Fruit fly (Drosophila melanogaster) whole organism, embryonic: Measurements from ENCODE around the gene CG13377.

Source experiments
- Adf1 ChIP-seq: fragments of 200-800 bp; sonication (Bioruptor generic); IDR thresholded peaks from 2 replicates; pipeline ENCODE4 v1.3.6; 2022; ENCODE audit warnings: missing biosample characterization, missing genetic modification characterization
- Antp ChIP-seq: fragments of 200-800 bp; sonication (Bioruptor generic); optimal IDR thresholded peaks from 3 replicates; lab custom pipeline; 2016; ENCODE audit warnings: missing biosample characterization, missing genetic modification characterization
- Awh ChIP-seq: fragments of 200-800 bp; sonication (Bioruptor generic); IDR thresholded peaks from 2 replicates; pipeline ENCODE4, ENCODE4 v1.3.6; 2022; ENCODE audit warnings: missing biosample characterization, missing genetic modification characterization
- CG10209 ChIP-seq: fragments of 200-800 bp; sonication (Bioruptor generic); optimal IDR thresholded peaks from 3 replicates; lab custom pipeline; 2017; ENCODE audit warnings: missing biosample characterization, mild to moderate bottlenecking, missing genetic modification characterization, missing genetic modification reagents
- CG10979 ChIP-seq: fragments of 200-800 bp; sonication (Bioruptor generic); optimal IDR thresholded peaks from 2 replicates; lab custom pipeline; 2018; ENCODE audit warnings: missing biosample characterization, mild to moderate bottlenecking, missing genetic modification characterization, moderate library complexity
- CG12155 ChIP-seq: fragments of 200-800 bp; sonication (Bioruptor generic); optimal IDR thresholded peaks from 3 replicates; lab custom pipeline; 2016; ENCODE audit warnings: missing biosample characterization, missing genetic modification characterization
- CG12659 ChIP-seq: fragments of 200-800 bp; sonication (Bioruptor generic); optimal IDR thresholded peaks from 3 replicates; lab custom pipeline; 2017; ENCODE audit warnings: mild to moderate bottlenecking, missing biosample characterization, missing genetic modification reagents, missing genetic modification characterization
- CG13894 ChIP-seq: fragments of 200-800 bp; sonication (Bioruptor generic); optimal IDR thresholded peaks from 3 replicates; lab custom pipeline; 2018; ENCODE audit warnings: missing biosample characterization, mild to moderate bottlenecking, missing genetic modification characterization, moderate library complexity
- CG17568 ChIP-seq: fragments of 200-800 bp; sonication (Bioruptor generic); optimal IDR thresholded peaks from 2 replicates; lab custom pipeline; 2018; ENCODE audit warnings: missing biosample characterization, mild to moderate bottlenecking, missing genetic modification characterization, moderate library complexity
- CG17612 ChIP-seq: fragments of 200-800 bp; sonication (Bioruptor generic); IDR thresholded peaks from 2 replicates; pipeline ENCODE4 v1.3.6; 2022; ENCODE audit warnings: missing biosample characterization, missing genetic modification characterization
- CG34224 ChIP-seq: fragments of 200-800 bp; sonication (Bioruptor generic); IDR thresholded peaks from 3 replicates; pipeline ENCODE4 v1.3.6; 2022; ENCODE audit warnings: missing biosample characterization, missing genetic modification characterization; ENCODE audit not compliant: partially characterized antibody
- CG34422 ChIP-seq: fragments of 200-800 bp; sonication (Bioruptor generic); IDR thresholded peaks from 3 replicates; pipeline ENCODE4 v1.3.6; 2022; ENCODE audit warnings: missing biosample characterization, missing genetic modification characterization
- CG4854 ChIP-seq: fragments of 200-800 bp; sonication (Bioruptor generic); optimal IDR thresholded peaks from 2 replicates; lab custom pipeline; 2016; ENCODE audit warnings: missing biosample characterization, missing genetic modification characterization, inconsistent platforms
- CG7271 ChIP-seq: fragments of 200-800 bp; sonication (Bioruptor generic); optimal IDR thresholded peaks from 2 replicates; lab custom pipeline; 2018; ENCODE audit warnings: missing biosample characterization, mild to moderate bottlenecking, missing genetic modification characterization, moderate library complexity
- CG7357 ChIP-seq: fragments of 200-800 bp; sonication (Bioruptor generic); IDR thresholded peaks from 3 replicates; pipeline ENCODE4 v1.3.6; 2022; ENCODE audit warnings: missing biosample characterization, missing genetic modification characterization
- CG7786 ChIP-seq: fragments of 200-800 bp; sonication (Bioruptor generic); optimal IDR thresholded peaks from 2 replicates; lab custom pipeline; 2016; ENCODE audit warnings: missing biosample characterization, missing genetic modification characterization
- CG9437 ChIP-seq: fragments of 200-800 bp; sonication (Bioruptor generic); optimal IDR thresholded peaks from 2 replicates; lab custom pipeline; 2018; ENCODE audit warnings: missing biosample characterization, mild to moderate bottlenecking, missing genetic modification characterization
- CG9876 ChIP-seq: fragments of 200-800 bp; sonication (Bioruptor generic); optimal IDR thresholded peaks from 2 replicates; lab custom pipeline; 2016; ENCODE audit warnings: missing biosample characterization, missing genetic modification characterization
- Dbx ChIP-seq: fragments of 200-800 bp; sonication (Bioruptor generic); IDR thresholded peaks from 3 replicates; pipeline ENCODE4 v1.3.6; 2022; ENCODE audit warnings: missing biosample characterization, missing genetic modification characterization
- Deaf1 ChIP-seq: fragments of 200-800 bp; optimal IDR thresholded peaks from 3 replicates; lab custom pipeline; 2019; ENCODE audit warnings: missing biosample characterization, mild to moderate bottlenecking, missing genetic modification characterization, moderate library complexity
- GATAe ChIP-seq: fragments of 200-800 bp; sonication (Bioruptor generic); conservative IDR thresholded peaks from 2 replicates; pipeline ENCODE4 v1.3.6; 2022; ENCODE audit warnings: missing biosample characterization, missing genetic modification characterization
- Gsc ChIP-seq: fragments of 200-800 bp; sonication (Bioruptor generic); IDR thresholded peaks from 2 replicates; pipeline ENCODE4 v1.3.6; 2022; ENCODE audit warnings: missing biosample characterization, missing genetic modification characterization
- Jarid2 ChIP-seq: fragments of 200-800 bp; sonication (Bioruptor generic); optimal IDR thresholded peaks from 3 replicates; lab custom pipeline; 2017; ENCODE audit warnings: mild to moderate bottlenecking, missing biosample characterization, missing genetic modification reagents, missing genetic modification characterization
- Lpt ChIP-seq: fragments of >200 bp; optimal IDR thresholded peaks from 2 replicates; lab custom pipeline; 2018; ENCODE audit warnings: missing biosample characterization, missing genetic modification characterization
- MESR4 ChIP-seq: fragments of 200-800 bp; sonication (Bioruptor generic); optimal IDR thresholded peaks from 2 replicates; lab custom pipeline; 2018; ENCODE audit warnings: missing biosample characterization, mild to moderate bottlenecking, missing genetic modification characterization, moderate library complexity
- Scr ChIP-seq: fragments of 200-800 bp; sonication (Bioruptor generic); IDR thresholded peaks from 2 replicates; pipeline ENCODE4 v1.3.6; 2022; ENCODE audit warnings: missing biosample characterization, missing genetic modification characterization; ENCODE audit not compliant: partially characterized antibody
- Sry-δ ChIP-seq: fragments of 200-800 bp; sonication (Bioruptor generic); optimal IDR thresholded peaks from 2 replicates; lab custom pipeline; 2016; ENCODE audit warnings: missing biosample characterization, missing genetic modification characterization
- Stat92E ChIP-seq, 3 experiments: fragments of >200 bp in 2 of 3; fragments of 200-800 bp in 1 of 3; sonication (Bioruptor generic) in 1 of 3; optimal IDR thresholded peaks; 2 replicates each; lab custom pipeline; 2017 to 2019; ENCODE audit warnings: missing biosample characterization in 3 of 3, missing genetic modification characterization in 3 of 3, mild to moderate bottlenecking in 1 of 3, moderate library complexity in 1 of 3
- YL-1 ChIP-seq: fragments of 200-800 bp; sonication (Bioruptor generic); optimal IDR thresholded peaks from 3 replicates; lab custom pipeline; 2017; ENCODE audit warnings: missing biosample characterization, mild to moderate bottlenecking, missing genetic modification characterization
- caup ChIP-seq: fragments of 200-800 bp; sonication (Bioruptor generic); optimal IDR thresholded peaks from 3 replicates; lab custom pipeline; 2017; ENCODE audit warnings: missing biosample characterization, mild to moderate bottlenecking, missing genetic modification characterization, moderate library complexity; ENCODE audit not compliant: severe bottlenecking
- dimm ChIP-seq: fragments of 200-800 bp; sonication (Bioruptor generic); IDR thresholded peaks from 2 replicates; pipeline ENCODE4 v1.3.6; 2022; ENCODE audit warnings: missing biosample characterization, missing genetic modification characterization
- fd96Cb ChIP-seq: fragments of 200-800 bp; sonication (Bioruptor generic); optimal IDR thresholded peaks from 2 replicates; lab custom pipeline; 2018; ENCODE audit warnings: missing biosample characterization, mild to moderate bottlenecking, missing genetic modification characterization, moderate library complexity
- gcm ChIP-seq: fragments of 200-800 bp; sonication (Bioruptor generic); optimal IDR thresholded peaks from 2 replicates; lab custom pipeline; 2019; ENCODE audit warnings: missing biosample characterization, mild to moderate bottlenecking, missing genetic modification characterization, moderate library complexity
- gcm2 ChIP-seq: fragments of 200-800 bp; sonication (Bioruptor generic); optimal IDR thresholded peaks from 2 replicates; lab custom pipeline; 2016; ENCODE audit warnings: missing biosample characterization, missing genetic modification characterization
- gt ChIP-seq: fragments of 200-800 bp; sonication (Bioruptor generic); IDR thresholded peaks from 2 replicates; pipeline ENCODE4 v1.3.6; 2022; ENCODE audit warnings: missing biosample characterization, missing genetic modification characterization
- h ChIP-seq: fragments of >200 bp; optimal IDR thresholded peaks from 2 replicates; lab custom pipeline; 2017
- hbn ChIP-seq: fragments of 200-800 bp; sonication (Bioruptor generic); IDR thresholded peaks from 2 replicates; pipeline ENCODE4 v1.3.6; 2022; ENCODE audit warnings: missing biosample characterization, missing genetic modification characterization; ENCODE audit not compliant: partially characterized antibody
- inv ChIP-seq: fragments of 200-800 bp; sonication (Bioruptor generic); IDR thresholded peaks from 2 replicates; pipeline ENCODE4 v1.3.6; 2022; ENCODE audit warnings: missing biosample characterization, missing genetic modification characterization; ENCODE audit not compliant: partially characterized antibody
- lov ChIP-seq, 2 experiments: fragments of 200-800 bp in 1 of 2; fragments of >200 bp in 1 of 2; sonication (Bioruptor generic) in 1 of 2; IDR thresholded peaks in 1 of 2; optimal IDR thresholded peaks in 1 of 2; 2 replicates in 1 of 2; 3 replicates in 1 of 2; pipeline versions ENCODE4 v1.3.6 to Lab custom; 2017 to 2022; ENCODE audit warnings: missing biosample characterization in 1 of 2, missing genetic modification characterization in 1 of 2
- maf-S ChIP-seq: fragments of 200-800 bp; sonication (Bioruptor generic); optimal IDR thresholded peaks from 2 replicates; lab custom pipeline; 2016; ENCODE audit warnings: missing biosample characterization, missing genetic modification characterization
- nmo ChIP-seq: fragments of 200-800 bp; sonication (Bioruptor generic); optimal IDR thresholded peaks from 2 replicates; lab custom pipeline; 2018; ENCODE audit warnings: missing biosample characterization, mild to moderate bottlenecking, missing genetic modification characterization, moderate library complexity
- onecut ChIP-seq: fragments of 200-800 bp; sonication (Bioruptor generic); IDR thresholded peaks from 2 replicates; pipeline ENCODE4 v1.3.6; 2022; ENCODE audit warnings: missing biosample characterization, missing genetic modification characterization
- pnt ChIP-seq: fragments of 200-800 bp; sonication (Bioruptor generic); optimal IDR thresholded peaks from 3 replicates; lab custom pipeline; 2016; ENCODE audit warnings: missing biosample characterization, missing genetic modification characterization
- rib ChIP-seq: fragments of 200-800 bp; sonication (Bioruptor generic); IDR thresholded peaks from 2 replicates; pipeline ENCODE4 v1.3.6; 2022; ENCODE audit warnings: missing biosample characterization, missing genetic modification characterization
- salm ChIP-seq: fragments of 200-800 bp; sonication (Bioruptor generic); optimal IDR thresholded peaks from 2 replicates; lab custom pipeline; 2018; ENCODE audit warnings: missing biosample characterization, mild to moderate bottlenecking, missing genetic modification characterization
- sisA ChIP-seq: fragments of 200-800 bp; sonication (Bioruptor generic); IDR thresholded peaks from 2 replicates; pipeline ENCODE4 v1.3.6; 2022; ENCODE audit warnings: missing biosample characterization, missing genetic modification characterization
- vfl ChIP-seq: fragments of 200-800 bp; sonication (Bioruptor generic); optimal IDR thresholded peaks from 2 replicates; lab custom pipeline; 2016; ENCODE audit warnings: missing biosample characterization, missing genetic modification characterization
- vvl ChIP-seq: fragments of 200-800 bp; sonication (Bioruptor generic); IDR thresholded peaks from 2 replicates; pipeline ENCODE4 v1.3.6; 2022; ENCODE audit warnings: missing biosample characterization, missing genetic modification characterization
- wek ChIP-seq: fragments of 200-800 bp; sonication (Bioruptor generic); optimal IDR thresholded peaks from 3 replicates; lab custom pipeline; 2018; ENCODE audit warnings: missing biosample characterization, mild to moderate bottlenecking, missing genetic modification characterization, moderate library complexity
- yki ChIP-seq: fragments of >200 bp; optimal IDR thresholded peaks from 3 replicates; lab custom pipeline; 2018

CG13377 gene

DNA sequence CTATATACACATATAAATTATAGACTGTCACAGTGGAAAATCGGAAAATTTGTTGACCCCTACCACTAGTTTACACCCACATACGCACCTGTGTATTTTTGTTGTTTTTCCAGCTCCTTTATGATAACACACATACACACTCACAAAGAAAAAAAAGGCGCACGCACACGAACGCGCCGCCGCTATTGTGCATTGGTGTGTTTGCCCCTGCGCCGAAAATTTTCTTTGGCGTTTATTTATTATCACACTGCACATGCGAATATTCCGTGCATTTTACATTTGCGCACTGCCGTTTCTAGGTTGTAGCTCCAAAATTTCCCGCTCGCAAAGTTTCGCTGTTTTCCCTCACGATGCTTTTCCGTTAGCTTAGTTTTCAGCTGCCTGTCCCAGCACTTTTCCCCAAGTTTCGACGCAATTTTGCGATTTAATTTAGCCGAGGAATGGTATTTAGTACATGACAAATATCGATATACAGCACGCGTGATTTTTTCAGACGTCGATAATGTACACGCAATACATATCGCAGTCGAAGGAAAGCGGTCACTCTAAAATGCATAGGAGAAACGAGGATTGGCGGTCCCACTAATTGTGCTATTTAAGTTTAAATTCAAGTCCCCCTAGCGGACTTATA is 15.4 kb upstream of the CG13377 start, which contains the start of the genes CG3777 and ewg (continued):
- TF ChIP-seq CG13894 (peak; percentile 39), gcm (no peak), Sry-δ (GFP tag; lab: Kevin White, UChicago) (peak; percentile 87), h (no peak), CG4854 (GFP tag; lab: Kevin White, UChicago) (no peak), gt (no peak), CG10209 (GFP tag; lab: Kevin White, UChicago) (no peak), Scr (GFP tag; lab: Robert Waterston, UW) (peak; percentile 93), CG12155 (GFP tag; lab: Kevin White, UChicago) (no peak), CG10979 (no peak), rib (GFP tag; lab: Robert Waterston, UW) (no peak; the same call in 1 of the 2 replicates), YL-1 (GFP tag; lab: Kevin White, UChicago) (peak; percentile 22), Deaf1 (tag; lab: Kevin White, UChicago) (no peak), CG17612 (GFP tag; lab: Robert Waterston, UW) (no peak), salm (no peak), gcm2 (no peak), caup (GFP tag; lab: Kevin White, UChicago) (peak; percentile 3), Adf1 (GFP tag; lab: Robert Waterston, UW) (peak; percentile 8; the same call in 1 of the 2 replicates), CG34224 (GFP tag; lab: Robert Waterston, UW) (peak; percentile 94), CG9437 (GFP tag; lab: Kevin White, UChicago) (no peak), hbn (peak; percentile 90), Gsc (no peak), lov (optimal IDR thresholded peaks at IDR 0.05; lab: Kevin White, UChicago) (no peak), lov (GFP tag; IDR thresholded peaks at IDR 0.05; lab: Robert Waterston, UW) (no peak), wek (GFP tag; lab: Kevin White, UChicago) (peak; percentile 7), MESR4 (GFP tag; lab: Kevin White, UChicago) (peak; percentile 58), GATAe (GFP tag; lab: Robert Waterston, UW) (no peak), CG9876 (no peak), CG12659 (GFP tag; lab: Kevin White, UChicago) (peak; percentile 70), vvl (no peak; the same call in 1 of the 2 replicates), CG7357 (no peak), inv (GFP tag; lab: Robert Waterston, UW) (peak; percentile 97), pnt (no peak), Dbx (no peak), Stat92E (GFP tag; optimal IDR thresholded peaks at IDR 0.05; lab: Kevin White, UChicago) (no peak), fd96Cb (tag; lab: Kevin White, UChicago) (no peak), yki (no peak), sisA (GFP tag; lab: Robert Waterston, UW) (no peak), dimm (GFP tag; lab: Robert Waterston, UW) (no peak), Antp (GFP tag; lab: Kevin White, UChicago) (no peak), maf-S (GFP tag; lab: Kevin White, UChicago) (no peak), CG7786 (GFP tag; lab: Kevin White, UChicago) (no peak), Lpt (GFP tag; lab: Kevin White, UChicago) (no peak), CG17568 (GFP tag; lab: Kevin White, UChicago) (no peak), Jarid2 (no peak), nmo (peak; percentile 41), Awh (no peak), onecut (GFP tag; lab: Robert Waterston, UW) (no peak), CG7271 (tag; lab: Kevin White, UChicago) (no peak), CG34422 (no peak), vfl (GFP tag; lab: Kevin White, UChicago) (no peak)
